Fruit fly (Drosophila melanogaster) whole organism, adult: ENCODE measurements around the gene Alp9.

ENCODE experiments used
- CG11617 ChIP-seq: fragments of 200-800 bp; sonication (Bioruptor generic); optimal IDR thresholded peaks from 2 replicates; lab custom pipeline; 2017; ENCODE audit warnings: mild to moderate bottlenecking, missing biosample characterization, missing genetic modification reagents, missing genetic modification characterization
- CG14711 ChIP-seq: fragments of 200-800 bp; sonication (Bioruptor generic); optimal IDR thresholded peaks from 2 replicates; lab custom pipeline; 2018; ENCODE audit warnings: missing biosample characterization, mild to moderate bottlenecking, missing genetic modification characterization, moderate library complexity
- CG5204 ChIP-seq: fragments of 200-800 bp; sonication (Bioruptor generic); optimal IDR thresholded peaks from 2 replicates; lab custom pipeline; 2016; ENCODE audit warnings: missing biosample characterization, missing genetic modification characterization
- CG7045 ChIP-seq: fragments of 200-800 bp; sonication (Bioruptor generic); optimal IDR thresholded peaks from 2 replicates; lab custom pipeline; 2017; ENCODE audit warnings: missing biosample characterization, mild to moderate bottlenecking, missing genetic modification characterization
- CG7101 ChIP-seq: fragments of 200-800 bp; sonication (Bioruptor generic); optimal IDR thresholded peaks from 2 replicates; lab custom pipeline; 2018; ENCODE audit warnings: missing biosample characterization, mild to moderate bottlenecking, missing genetic modification characterization, moderate library complexity
- Hr96 ChIP-seq: fragments of 200-800 bp; sonication (Bioruptor generic); optimal IDR thresholded peaks from 2 replicates; lab custom pipeline; 2016; ENCODE audit warnings: missing biosample characterization, missing genetic modification characterization
- Mnt ChIP-seq: fragments of 200-800 bp; sonication (Bioruptor generic); optimal IDR thresholded peaks from 2 replicates; lab custom pipeline; 2016; ENCODE audit warnings: missing biosample characterization, mild to moderate bottlenecking, missing genetic modification characterization
- bab1 ChIP-seq: fragments of 200-800 bp; sonication (Bioruptor generic); optimal IDR thresholded peaks from 3 replicates; lab custom pipeline; 2019; ENCODE audit warnings: missing biosample characterization, mild to moderate bottlenecking, missing genetic modification characterization, moderate library complexity
- cic ChIP-seq: fragments of 200-800 bp; sonication (Bioruptor generic); optimal IDR thresholded peaks from 2 replicates; lab custom pipeline; 2017; ENCODE audit warnings: missing biosample characterization, mild to moderate bottlenecking, missing genetic modification characterization, moderate library complexity
- kay ChIP-seq: fragments of 200-800 bp; sonication (Bioruptor generic); peaks from one replicate; lab custom pipeline; 2016; ENCODE audit warnings: missing biosample characterization, missing genetic modification characterization, borderline replicate concordance
- ovo ChIP-seq: fragments of 200-800 bp; sonication (Bioruptor generic); optimal IDR thresholded peaks from 2 replicates; lab custom pipeline; 2016; ENCODE audit warnings: missing biosample characterization, missing genetic modification characterization
- pad ChIP-seq: fragments of 200-800 bp; sonication (Bioruptor generic); optimal IDR thresholded peaks from 3 replicates; lab custom pipeline; 2017; ENCODE audit warnings: missing biosample characterization, missing genetic modification characterization, mild to moderate bottlenecking, moderate library complexity, missing genetic modification reagents
- tj ChIP-seq: fragments of 200-800 bp; sonication (Bioruptor generic); optimal IDR thresholded peaks from 3 replicates; lab custom pipeline; 2017; ENCODE audit warnings: missing biosample characterization, mild to moderate bottlenecking, missing genetic modification characterization, moderate library complexity
- toe ChIP-seq: fragments of 200-800 bp; sonication (Bioruptor generic); optimal IDR thresholded peaks from 2 replicates; lab custom pipeline; 2016; ENCODE audit warnings: missing biosample characterization, missing genetic modification characterization

- TF ChIP-seq Mnt (GFP tag; lab: Kevin White, UChicago) (no peak), kay (GFP tag; lab: Kevin White, UChicago) (no peak), bab1 (no peak), CG5204 (GFP tag; lab: Kevin White, UChicago) (no peak), CG7101 (tag; lab: Kevin White, UChicago) (no peak), pad (no peak), toe (GFP tag; lab: Kevin White, UChicago) (no peak), Hr96 (GFP tag; lab: Kevin White, UChicago) (no peak), cic (GFP tag; lab: Kevin White, UChicago) (no peak), ovo (GFP tag; lab: Kevin White, UChicago) (no peak), tj (GFP tag; lab: Kevin White, UChicago) (no peak), CG11617 (no peak), CG7045 (GFP tag; lab: Kevin White, UChicago) (no peak), CG14711 (tag; lab: Kevin White, UChicago) (no peak)
Observed at dm6 chr3L:5616472-5616871, 21.1 kb downstream of the Alp9 start.
